Worm (Caenorhabditis elegans) whole organism, young adult: ENCODE results near the gene gei-13.

ENCODE experiments used
- C17E4.6 ChIP-seq: fragments of 200-800 bp; sonication (Bioruptor generic); IDR thresholded peaks from 2 replicates; pipeline ENCODE4 v1.3.6; 2022; ENCODE audit warnings: missing genetic modification reagents, missing genetic modification characterization, missing compliant biosample characterization
- F22D6.2 ChIP-seq: sonication (generic microtip); optimal IDR thresholded peaks from 2 replicates; lab custom pipeline; 2016; ENCODE audit warnings: mild to moderate bottlenecking, missing genetic modification characterization, missing compliant biosample characterization
- F57C9.4 ChIP-seq: sonication (generic microtip); optimal IDR thresholded peaks from 2 replicates; lab custom pipeline; 2017; ENCODE audit warnings: mild to moderate bottlenecking, missing genetic modification characterization, missing compliant biosample characterization
- K12H6.12 ChIP-seq: fragments of 200-800 bp; sonication (Bioruptor generic); optimal IDR thresholded peaks from 2 replicates; lab custom pipeline; 2018; ENCODE audit warnings: mild to moderate bottlenecking, missing genetic modification characterization, missing compliant biosample characterization
- T07F8.4 ChIP-seq: sonication (generic microtip); optimal IDR thresholded peaks from 2 replicates; lab custom pipeline; 2016; ENCODE audit warnings: mild to moderate bottlenecking, missing genetic modification characterization, moderate library complexity, missing compliant biosample characterization
- T26A5.8 ChIP-seq: sonication (generic microtip); optimal IDR thresholded peaks from 2 replicates; lab custom pipeline; 2016; ENCODE audit warnings: missing genetic modification characterization, missing compliant biosample characterization
- Y53F4B.3 ChIP-seq: fragments of 200-800 bp; sonication (Bioruptor generic); IDR thresholded peaks from 2 replicates; pipeline ENCODE4 v1.3.6; 2022; ENCODE audit warnings: missing genetic modification reagents, missing genetic modification characterization, missing compliant biosample characterization
- Y56A3A.18 ChIP-seq: fragments of 200-800 bp; sonication (Bioruptor generic); IDR thresholded peaks from 2 replicates; pipeline ENCODE4 v1.3.6; 2022; ENCODE audit warnings: missing genetic modification reagents, missing genetic modification characterization, missing compliant biosample characterization
- Y67H2A.10 ChIP-seq: fragments of 200-800 bp; sonication (Bioruptor generic); conservative IDR thresholded peaks from 2 replicates; pipeline ENCODE4 v1.3.6; 2022; ENCODE audit warnings: missing genetic modification reagents, missing genetic modification characterization, missing compliant biosample characterization
- ZK185.1 ChIP-seq: sonication (generic microtip); optimal IDR thresholded peaks from 2 replicates; lab custom pipeline; 2016; ENCODE audit warnings: mild to moderate bottlenecking, missing genetic modification characterization, missing compliant biosample characterization; ENCODE audit not compliant: poor library complexity, severe bottlenecking
- akir-1 ChIP-seq: fragments of 200-800 bp; sonication (Bioruptor generic); optimal IDR thresholded peaks from 2 replicates; lab custom pipeline; 2018; ENCODE audit warnings: mild to moderate bottlenecking, missing genetic modification characterization, moderate library complexity, missing compliant biosample characterization
- aptf-3 ChIP-seq: fragments of 200-800 bp; sonication (Bioruptor generic); IDR thresholded peaks from 2 replicates; pipeline ENCODE4 v1.3.6; 2022; ENCODE audit warnings: missing genetic modification characterization, missing compliant biosample characterization
- athp-1 ChIP-seq: sonication (generic microtip); optimal IDR thresholded peaks from 2 replicates; lab custom pipeline; 2017; ENCODE audit warnings: mild to moderate bottlenecking, missing genetic modification characterization, missing compliant biosample characterization
- attf-5 ChIP-seq: fragments of 200-800 bp; sonication (Bioruptor generic); optimal IDR thresholded peaks from 2 replicates; lab custom pipeline; 2018; ENCODE audit warnings: mild to moderate bottlenecking, missing genetic modification characterization, missing compliant biosample characterization
- bed-1 ChIP-seq: fragments of 200-800 bp; sonication (Bioruptor generic); IDR thresholded peaks from 2 replicates; pipeline ENCODE4 v1.3.6; 2022; ENCODE audit warnings: missing genetic modification reagents, missing genetic modification characterization, missing compliant biosample characterization
- ccch-3 ChIP-seq: fragments of 200-800 bp; sonication (Bioruptor generic); optimal IDR thresholded peaks from 2 replicates; lab custom pipeline; 2018; ENCODE audit warnings: mild to moderate bottlenecking, missing genetic modification characterization, missing compliant biosample characterization
- cebp-1 ChIP-seq, 2 experiments: fragments of 200-800 bp in 1 of 2; sonication (Bioruptor generic) in 1 of 2; sonication (generic microtip) in 1 of 2; IDR thresholded peaks in 1 of 2; optimal IDR thresholded peaks in 1 of 2; 2 replicates each; pipeline versions ENCODE4 v1.3.6 to Lab custom; 2017 to 2022; ENCODE audit warnings: missing compliant biosample characterization in 2 of 2, missing genetic modification characterization in 2 of 2, mild to moderate bottlenecking in 1 of 2, missing genetic modification reagents in 1 of 2, moderate library complexity in 1 of 2
- cebp-2 ChIP-seq: fragments of 200-800 bp; sonication (Bioruptor generic); IDR thresholded peaks from 2 replicates; pipeline ENCODE4 v1.3.6; 2022; ENCODE audit warnings: missing genetic modification characterization, missing compliant biosample characterization
- ceh-79 ChIP-seq: sonication (generic microtip); optimal IDR thresholded peaks from 2 replicates; lab custom pipeline; 2017; ENCODE audit warnings: mild to moderate bottlenecking, missing genetic modification characterization, missing compliant biosample characterization
- ceh-91 ChIP-seq: fragments of 200-800 bp; sonication (Bioruptor generic); IDR thresholded peaks from 2 replicates; pipeline ENCODE4 v1.3.6; 2022; ENCODE audit warnings: missing genetic modification reagents, missing genetic modification characterization, missing compliant biosample characterization
- chd-7 ChIP-seq: sonication (generic microtip); optimal IDR thresholded peaks from 2 replicates; lab custom pipeline; 2016; ENCODE audit warnings: mild to moderate bottlenecking, missing genetic modification characterization, moderate library complexity, missing compliant biosample characterization
- die-1 ChIP-seq: sonication (generic microtip); optimal IDR thresholded peaks from 2 replicates; lab custom pipeline; 2016; ENCODE audit warnings: missing genotype, mild to moderate bottlenecking, missing genetic modification characterization, missing compliant biosample characterization
- egl-18 ChIP-seq: fragments of 200-800 bp; sonication (Bioruptor generic); IDR thresholded peaks from 2 replicates; pipeline ENCODE4 v1.3.6; 2022; ENCODE audit warnings: missing genetic modification reagents, missing genetic modification characterization, missing compliant biosample characterization
- ekl-4 ChIP-seq: fragments of 200-800 bp; sonication (Bioruptor generic); IDR thresholded peaks from 2 replicates; pipeline ENCODE4 v1.3.6; 2022; ENCODE audit warnings: missing genetic modification reagents, missing genetic modification characterization, missing compliant biosample characterization
- gei-17 ChIP-seq: fragments of 200-800 bp; sonication (Bioruptor generic); optimal IDR thresholded peaks from 2 replicates; lab custom pipeline; 2018; ENCODE audit warnings: mild to moderate bottlenecking, missing genetic modification characterization, missing compliant biosample characterization
- hlh-12 ChIP-seq: sonication (generic microtip); optimal IDR thresholded peaks from 2 replicates; lab custom pipeline; 2016; ENCODE audit warnings: missing genetic modification characterization, missing compliant biosample characterization
- hmg-1.2 ChIP-seq: fragments of 200-800 bp; sonication (Bioruptor generic); IDR thresholded peaks from 2 replicates; pipeline ENCODE4 v1.3.6; 2022; ENCODE audit warnings: missing genetic modification reagents, missing genetic modification characterization, missing compliant biosample characterization
- hsf-1 ChIP-seq: fragments of 200-800 bp; sonication (Bioruptor generic); IDR thresholded peaks from 2 replicates; pipeline ENCODE4 v1.3.6; 2022; ENCODE audit warnings: missing genetic modification reagents, missing genetic modification characterization, missing compliant biosample characterization
- lag-1 ChIP-seq: fragments of 200-800 bp; sonication (Bioruptor generic); IDR thresholded peaks from 2 replicates; pipeline ENCODE4 v1.3.6; 2022; ENCODE audit warnings: missing genetic modification reagents, missing genetic modification characterization, missing compliant biosample characterization
- let-526 ChIP-seq: fragments of 200-800 bp; sonication (Bioruptor generic); IDR thresholded peaks from 2 replicates; pipeline ENCODE4 v1.3.6; 2022; ENCODE audit warnings: missing genetic modification reagents, missing genetic modification characterization, missing compliant biosample characterization
- let-607 ChIP-seq, 2 experiments: fragments of 200-800 bp in 1 of 2; sonication (Bioruptor generic) in 1 of 2; sonication (generic microtip) in 1 of 2; optimal IDR thresholded peaks; 2 replicates each; lab custom pipeline; 2016 to 2018; ENCODE audit warnings: mild to moderate bottlenecking in 2 of 2, missing compliant biosample characterization in 2 of 2, missing genetic modification characterization in 2 of 2, moderate library complexity in 2 of 2, missing genotype in 1 of 2
- lin-54 ChIP-seq: fragments of 200-800 bp; sonication (Bioruptor generic); optimal IDR thresholded peaks from 2 replicates; lab custom pipeline; 2018; ENCODE audit warnings: mild to moderate bottlenecking, missing genetic modification characterization, missing compliant biosample characterization
- mes-4 ChIP-seq: sonication (generic microtip); optimal IDR thresholded peaks from 2 replicates; lab custom pipeline; 2016; ENCODE audit warnings: missing genotype, missing genetic modification characterization, missing compliant biosample characterization
- nfya-1 ChIP-seq: sonication (generic microtip); optimal IDR thresholded peaks from 2 replicates; lab custom pipeline; 2017; ENCODE audit warnings: antibody characterized with exemption, missing compliant biosample characterization, missing genetic modification characterization, borderline replicate concordance; ENCODE audit not compliant: insufficient read depth
- nfyb-1 ChIP-seq: fragments of 200-800 bp; sonication (Bioruptor generic); IDR thresholded peaks from 2 replicates; pipeline ENCODE4 v1.3.6; 2022; ENCODE audit warnings: missing genetic modification reagents, missing genetic modification characterization, missing compliant biosample characterization
- nhr-90 ChIP-seq: sonication (generic microtip); optimal IDR thresholded peaks from 2 replicates; lab custom pipeline; 2016; ENCODE audit warnings: missing genotype, mild to moderate bottlenecking, missing genetic modification characterization, missing compliant biosample characterization
- rec-8 ChIP-seq, 2 experiments: sonication (generic microtip); optimal IDR thresholded peaks; 2 replicates each; lab custom pipeline; 2016; ENCODE audit warnings: mild to moderate bottlenecking in 2 of 2, missing genetic modification characterization in 2 of 2, missing genetic modification reagents in 2 of 2, missing genotype in 2 of 2, missing biosample characterization in 1 of 2, missing compliant biosample characterization in 1 of 2, moderate library complexity in 1 of 2
- rpc-1 ChIP-seq, 2 experiments: fragments of 150-350 bp in 1 of 2; sonication (generic microtip) in 1 of 2; optimal IDR thresholded peaks; 2 replicates each; lab custom pipeline; 2014 to 2018; ENCODE audit warnings: missing biosample characterization in 1 of 2, missing genetic modification characterization in 1 of 2, missing genetic modification reagents in 1 of 2, missing genotype in 1 of 2
- snpc-4 ChIP-seq, 5 experiments: fragments of 150-350 bp in 1 of 5; sonication (generic microtip) in 4 of 5; optimal IDR thresholded peaks; 2 replicates each; lab custom pipeline; 2014 to 2018; ENCODE audit warnings: missing genetic modification characterization in 5 of 5, missing biosample characterization in 3 of 5, antibody characterized with exemption in 2 of 5, mild to moderate bottlenecking in 2 of 5, missing compliant biosample characterization in 2 of 5, missing genotype in 2 of 5, moderate library complexity in 2 of 5, missing genetic modification reagents in 1 of 5
- tbp1 ChIP-seq: fragments of 200-800 bp; sonication (Bioruptor generic); optimal IDR thresholded peaks from 2 replicates; lab custom pipeline; 2018; ENCODE audit warnings: mild to moderate bottlenecking, missing genetic modification characterization, missing compliant biosample characterization
- tlf-1 ChIP-seq: fragments of 200-800 bp; sonication (Bioruptor generic); optimal IDR thresholded peaks from 2 replicates; lab custom pipeline; 2018; ENCODE audit warnings: mild to moderate bottlenecking, missing genetic modification characterization, missing compliant biosample characterization
- zfh-2 ChIP-seq: fragments of 200-800 bp; sonication (Bioruptor generic); conservative IDR thresholded peaks from 2 replicates; pipeline ENCODE4 v1.3.6; 2022; ENCODE audit warnings: missing genetic modification reagents, missing genetic modification characterization, missing compliant biosample characterization
- ztf-18 ChIP-seq: sonication (generic microtip); optimal IDR thresholded peaks from 2 replicates; lab custom pipeline; 2016; ENCODE audit warnings: missing genotype, mild to moderate bottlenecking, missing genetic modification characterization, missing compliant biosample characterization

Gene gei-13

DNA sequence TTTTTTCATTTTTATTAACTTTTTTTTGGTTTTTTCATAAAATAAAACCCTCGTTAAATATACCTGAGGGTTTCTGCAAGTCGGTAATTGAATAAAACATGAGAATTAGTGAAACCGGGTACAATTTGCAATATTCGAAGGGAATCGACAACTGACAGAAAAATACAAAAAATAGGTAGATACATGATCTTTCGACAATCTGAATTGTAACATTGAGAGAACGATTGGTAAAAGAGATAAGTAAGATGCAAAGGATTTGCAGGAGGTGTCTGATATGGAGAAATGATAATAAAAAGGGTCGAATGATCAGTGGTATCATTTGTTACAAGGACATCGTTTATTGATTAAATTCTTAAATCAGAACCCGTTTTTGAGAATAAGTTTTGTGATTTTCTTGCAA lies 41.9 kb upstream of the gei-13 start, which contains the start of gene ugt-60:
Gene ugt-60 (minus strand): TSS at position 233 of the 400 bp plus-strand sequence.
- no peak for TF ChIP-seq egl-18 (GFP tag; lab: Robert Waterston, UW)
- no peak for TF ChIP-seq bed-1 (GFP tag; lab: Robert Waterston, UW)
- no peak for TF ChIP-seq ceh-79 (tag; lab: Kevin White, UChicago)
- no peak for TF ChIP-seq T26A5.8 (tag; lab: Kevin White, UChicago)
- TF ChIP-seq Y56A3A.18 (GFP tag; lab: Robert Waterston, UW), result no peak
- no peak for TF ChIP-seq snpc-4 (GFP tag; optimal IDR thresholded peaks at IDR 0.05; lab: Kevin White, UChicago)
- TF ChIP-seq snpc-4 (tag; optimal IDR thresholded peaks at IDR 0.05; lab: Kevin White, UChicago), result no peak
- TF ChIP-seq gei-17, result no peak
- TF ChIP-seq aptf-3 (GFP tag; lab: Robert Waterston, UW), result no peak
- TF ChIP-seq let-607 (tag; optimal IDR thresholded peaks at IDR 0.05; lab: Kevin White, UChicago), result no peak
- no peak for TF ChIP-seq tbp1 (GFP tag; lab: Kevin White, UChicago)
- TF ChIP-seq cebp-2 (GFP tag; lab: Robert Waterston, UW), result no peak

DNA sequence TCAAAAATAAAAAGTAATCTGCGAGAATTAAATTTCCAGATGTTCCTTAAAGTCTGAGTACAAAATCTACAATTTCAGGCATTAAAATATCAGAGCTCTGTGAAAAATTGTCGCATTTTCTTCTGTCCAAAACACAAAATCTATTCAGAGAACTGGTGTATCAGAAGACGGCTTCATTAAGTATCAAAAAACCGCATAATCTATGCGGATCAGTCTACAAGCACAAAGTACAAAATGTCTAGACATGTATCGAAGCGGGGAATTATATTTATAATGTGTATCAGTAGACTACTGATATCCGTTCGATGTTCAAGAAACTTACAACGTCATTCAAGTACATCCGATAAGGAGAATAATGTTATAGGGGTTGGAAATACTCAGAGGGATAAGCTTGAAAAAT lies 32.6 kb upstream of the gei-13 start:
- TF ChIP-seq akir-1 (GFP tag; lab: Kevin White, UChicago) (no peak), mes-4 (tag; lab: Kevin White, UChicago) (no peak), C17E4.6 (GFP tag; lab: Robert Waterston, UW) (no peak), rpc-1 (optimal IDR thresholded peaks at IDR 0.05; lab: Kevin White, UChicago) (no peak), rpc-1 (tag; optimal IDR thresholded peaks at IDR 0.05; lab: Kevin White, UChicago) (no peak), aptf-3 (GFP tag; lab: Robert Waterston, UW) (no peak), tlf-1 (GFP tag; lab: Kevin White, UChicago) (no peak), ekl-4 (GFP tag; lab: Robert Waterston, UW) (no peak), lin-54 (GFP tag; lab: Kevin White, UChicago) (no peak), cebp-2 (GFP tag; lab: Robert Waterston, UW) (no peak), cebp-1 (GFP tag; IDR thresholded peaks at IDR 0.05; lab: Robert Waterston, UW) (no peak), cebp-1 (tag; optimal IDR thresholded peaks at IDR 0.05; lab: Kevin White, UChicago) (no peak), die-1 (tag; lab: Kevin White, UChicago) (no peak), attf-5 (no peak), ceh-91 (GFP tag; lab: Robert Waterston, UW) (no peak), rec-8 (tag; optimal IDR thresholded peaks at IDR 0.05; lab: Kevin White, UChicago) (no peak), T07F8.4 (tag; lab: Kevin White, UChicago) (no peak)

DNA sequence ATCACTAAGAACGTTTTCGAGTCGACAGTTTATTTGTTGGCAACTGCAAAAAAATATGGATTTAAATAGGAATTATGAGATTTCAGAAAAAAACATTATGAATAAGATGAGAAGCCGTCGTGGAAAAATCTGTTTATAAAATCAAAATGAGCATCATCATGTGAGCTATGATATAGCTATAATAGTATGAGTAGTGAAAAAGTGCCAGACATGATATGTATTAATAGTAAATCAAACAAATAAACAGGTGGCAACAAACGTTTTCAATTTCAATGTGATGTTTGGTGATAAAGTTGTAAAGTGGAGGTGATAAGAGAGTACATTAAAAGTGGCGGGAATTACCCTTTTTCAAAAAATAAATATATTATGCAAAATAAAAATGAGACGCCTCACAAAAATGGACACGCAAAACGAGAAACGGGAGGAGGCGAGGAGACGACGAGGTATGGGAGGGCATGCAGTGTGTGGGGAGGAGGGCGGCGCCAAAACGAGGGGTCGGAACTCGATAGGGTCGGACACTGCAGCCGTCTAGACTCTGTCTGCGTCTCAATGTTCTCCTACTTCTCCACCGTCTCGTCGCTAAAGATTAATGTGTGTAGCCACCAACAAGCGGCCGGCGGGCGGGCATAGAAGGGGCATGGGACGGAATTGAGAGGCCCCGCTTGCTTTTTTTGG lies 30.8 kb upstream of the gei-13 start, which contains the start of gene C07A9.9:
Gene C07A9.9 (minus strand): TSS at position 51 of the 675 bp plus-strand sequence.
- TF ChIP-seq hmg-1.2 (GFP tag; lab: Robert Waterston, UW) (peak; percentile 32; the same call in 1 of the 2 replicates), F57C9.4 (tag; lab: Kevin White, UChicago) (no peak), Y53F4B.3 (GFP tag; lab: Robert Waterston, UW) (no peak), Y67H2A.10 (GFP tag; lab: Robert Waterston, UW) (no peak), nhr-90 (peak; percentile 55), F22D6.2 (tag; lab: Kevin White, UChicago) (no peak), chd-7 (peak; percentile 59), attf-5 (peak; percentile 56), ztf-18 (tag; lab: Kevin White, UChicago) (peak; percentile 28), let-526 (GFP tag; lab: Robert Waterston, UW) (no peak), zfh-2 (GFP tag; lab: Robert Waterston, UW) (peak; percentile 99), K12H6.12 (tag; lab: Kevin White, UChicago) (peak; percentile 67), athp-1 (tag; lab: Kevin White, UChicago) (no peak), nfya-1 (tag; lab: Kevin White, UChicago) (no peak), ZK185.1 (tag; lab: Kevin White, UChicago) (peak; percentile 2), nfyb-1 (GFP tag; lab: Robert Waterston, UW) (0 out of 2 replicates have a peak, but pooled peaks have one; percentile 63), hlh-12 (tag; lab: Kevin White, UChicago) (no peak), hsf-1 (GFP tag; lab: Robert Waterston, UW) (no peak), ccch-3 (GFP tag; lab: Kevin White, UChicago) (no peak), lag-1 (GFP tag; lab: Robert Waterston, UW) (no peak)
